Worm (Caenorhabditis elegans): Measurements from ENCODE around the gene cul-2.

- TF ChIP-seq dmd-4 (tag; optimal IDR thresholded peaks at IDR 0.05; ENCODE audit: borderline replicate concordance) = no peak
- no peak for TF ChIP-seq pha-4 (tag; optimal IDR thresholded peaks at IDR 0.05)
- no peak for TF ChIP-seq elt-4 (tag; optimal IDR thresholded peaks at IDR 0.05)
- no peak for TF ChIP-seq ama-1 (optimal IDR thresholded peaks at IDR 0.05)
- TF ChIP-seq syd-9 (tag; optimal IDR thresholded peaks at IDR 0.05) = no peak
- TF ChIP-seq sox-4 (tag; optimal IDR thresholded peaks at IDR 0.05) = no peak
- no peak for TF ChIP-seq hlh-6 (tag; optimal IDR thresholded peaks at IDR 0.05)
- TF ChIP-seq ets-4 (tag; optimal IDR thresholded peaks at IDR 0.05) = no peak
- no peak for TF ChIP-seq unc-3 (GFP tag; conservative IDR thresholded peaks at IDR 0.05)
- no peak for TF ChIP-seq unc-3 (tag; optimal IDR thresholded peaks at IDR 0.05)
- TF ChIP-seq F13H6.1 (tag; optimal IDR thresholded peaks at IDR 0.05) = no peak
- TF ChIP-seq nhr-232 (tag; optimal IDR thresholded peaks at IDR 0.05) = no peak
- TF ChIP-seq ceh-18 (tag; optimal IDR thresholded peaks at IDR 0.05) = no peak
- TF ChIP-seq npax-4 (tag; optimal IDR thresholded peaks at IDR 0.05) = no peak
- TF ChIP-seq ztf-16 (tag; optimal IDR thresholded peaks at IDR 0.05) = no peak
These were observed 26.9 kb upstream of the cul-2 start for ce11 chrIII:13660123-13660522.

Measured in whole organism, late embryonic.